Worm (Caenorhabditis elegans): ENCODE data around the gene M60.6.

DNA sequence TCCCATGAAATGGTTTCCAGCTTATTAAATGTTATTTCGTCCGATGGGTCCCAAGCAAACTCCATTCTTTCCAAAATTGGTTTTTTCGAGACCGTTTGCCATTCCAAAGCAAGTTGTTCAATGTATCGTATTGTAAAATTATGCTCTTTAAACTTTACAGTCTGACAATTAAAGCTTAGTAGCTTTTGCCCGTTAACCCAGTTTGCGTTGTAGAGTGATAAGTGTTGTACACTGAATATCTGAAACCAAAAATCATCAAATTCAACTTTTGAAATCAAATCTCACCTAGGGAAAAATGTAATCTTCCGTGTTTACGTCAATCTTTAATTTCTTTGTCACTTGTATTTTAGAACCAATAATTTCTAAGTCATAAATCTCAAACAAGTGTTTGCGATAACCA is 45.1 kb upstream of the M60.6 start:
- TF ChIP-seq dve-1 (tag; optimal IDR thresholded peaks at IDR 0.05) = no peak
- no peak for TF ChIP-seq nhr-232 (tag; optimal IDR thresholded peaks at IDR 0.05)
- TF ChIP-seq rnt-1 (tag; optimal IDR thresholded peaks at IDR 0.05) = no peak
- no peak for TF ChIP-seq lim-6 (tag; optimal IDR thresholded peaks at IDR 0.05)
- no peak for TF ChIP-seq ceh-14 (tag; optimal IDR thresholded peaks at IDR 0.05)
- TF ChIP-seq pha-2 (tag; optimal IDR thresholded peaks at IDR 0.05) = no peak
